Worm (Caenorhabditis elegans): ENCODE measurements around the gene T06C12.9.
"Not testable (repeated sequence)": the region's sequence is repeated elsewhere in the genome, so short reads cannot be mapped to it uniquely, and the experiment has no call there.

ce11 chrV:15929882-15930281 is 44.0 kb upstream of the T06C12.9 start, which contains the start of gene srbc-77:
- not testable (repeated sequence) for TF ChIP-seq unc-62 (GFP tag; optimal IDR thresholded peaks at IDR 0.05); pha-4 (tag; optimal IDR thresholded peaks at IDR 0.05)

Measured in whole organism, mixed stage, embryonic.